Worm (Caenorhabditis elegans) whole organism, early embryonic: Measurements from ENCODE around the gene C39E9.12.

Experiments
- ceh-36 ChIP-seq: sonication (generic microtip); optimal IDR thresholded peaks from 2 replicates; lab custom pipeline; 2016; ENCODE audit warnings: missing genetic modification characterization, inconsistent platforms, missing compliant biosample characterization
- sea-1 ChIP-seq: fragments of 200-800 bp; sonication (Bioruptor generic); conservative IDR thresholded peaks from 2 replicates; pipeline ENCODE4 v1.3.6; 2022; ENCODE audit warnings: missing genetic modification characterization, missing compliant biosample characterization

ce11 chrIV:13098652-13099051 is 4.8 kb downstream of the C39E9.12 start, which contains the start of the genes dli-1, tin-9.2 and exos-4.1:
- TF ChIP-seq ceh-36 (tag; lab: Kevin White, UChicago) = no peak
- no peak for TF ChIP-seq sea-1
